Fruit fly (Drosophila melanogaster) whole organism, embryonic: ENCODE results near the gene CG31926.

ENCODE experiments used
- Atf-2 ChIP-seq: fragments of 200-800 bp; sonication (Bioruptor generic); optimal IDR thresholded peaks from 2 replicates; lab custom pipeline; 2016; ENCODE audit warnings: missing biosample characterization, missing genetic modification characterization
- Bgb ChIP-seq: fragments of 200-800 bp; sonication (Bioruptor generic); IDR thresholded peaks from 2 replicates; pipeline ENCODE4 v1.3.6; 2022; ENCODE audit warnings: missing biosample characterization, missing genetic modification characterization; ENCODE audit not compliant: partially characterized antibody
- CG10274 ChIP-seq: fragments of 200-800 bp; sonication (Bioruptor generic); optimal IDR thresholded peaks from 3 replicates; lab custom pipeline; 2017; ENCODE audit warnings: missing biosample characterization, mild to moderate bottlenecking, missing genetic modification characterization
- CG11456 ChIP-seq: fragments of 200-800 bp; sonication (Bioruptor generic); IDR thresholded peaks from 3 replicates; pipeline ENCODE4 v1.3.6; 2022; ENCODE audit warnings: missing biosample characterization, missing genetic modification characterization
- CG1233 ChIP-seq: fragments of 200-800 bp; sonication (Bioruptor generic); optimal IDR thresholded peaks from 4 replicates; lab custom pipeline; 2018; ENCODE audit warnings: missing biosample characterization, mild to moderate bottlenecking, missing genetic modification characterization
- CG12744 ChIP-seq: fragments of 200-800 bp; sonication (Bioruptor generic); optimal IDR thresholded peaks from 2 replicates; lab custom pipeline; 2016; ENCODE audit warnings: missing biosample characterization, missing genetic modification characterization
- CG12942 ChIP-seq: fragments of 200-800 bp; sonication (Bioruptor generic); optimal IDR thresholded peaks from 3 replicates; lab custom pipeline; 2016; ENCODE audit warnings: missing biosample characterization, missing genetic modification characterization
- CG13287 ChIP-seq: fragments of 200-800 bp; sonication (Bioruptor generic); IDR thresholded peaks from 2 replicates; pipeline ENCODE4 v1.3.6; 2022; ENCODE audit warnings: missing biosample characterization, missing genetic modification characterization; ENCODE audit not compliant: partially characterized antibody
- CG13894 ChIP-seq: fragments of 200-800 bp; sonication (Bioruptor generic); optimal IDR thresholded peaks from 3 replicates; lab custom pipeline; 2018; ENCODE audit warnings: missing biosample characterization, mild to moderate bottlenecking, missing genetic modification characterization, moderate library complexity
- CG14710 ChIP-seq: fragments of 200-800 bp; sonication (Bioruptor generic); optimal IDR thresholded peaks from 3 replicates; lab custom pipeline; 2019; ENCODE audit warnings: missing biosample characterization, mild to moderate bottlenecking, missing genetic modification characterization, moderate library complexity
- CG1529 ChIP-seq: fragments of 200-800 bp; sonication (Bioruptor generic); optimal IDR thresholded peaks from 3 replicates; lab custom pipeline; 2018; ENCODE audit warnings: missing biosample characterization, missing genetic modification characterization
- CG1647 ChIP-seq: fragments of 200-800 bp; sonication (Bioruptor generic); optimal IDR thresholded peaks from 3 replicates; lab custom pipeline; 2016; ENCODE audit warnings: missing biosample characterization, missing genetic modification characterization
- CG2199 ChIP-seq: fragments of 200-800 bp; sonication (Bioruptor generic); IDR thresholded peaks from 3 replicates; pipeline ENCODE4 v1.3.6; 2022; ENCODE audit warnings: missing biosample characterization, missing genetic modification characterization
- CG31441 ChIP-seq: fragments of 200-800 bp; sonication (Bioruptor generic); IDR thresholded peaks from 2 replicates; pipeline ENCODE4 v1.3.6; 2022; ENCODE audit warnings: missing biosample characterization, missing genetic modification characterization
- CG34376 ChIP-seq: fragments of 200-800 bp; sonication (Bioruptor generic); optimal IDR thresholded peaks from 2 replicates; lab custom pipeline; 2018; ENCODE audit warnings: missing biosample characterization, mild to moderate bottlenecking, missing genetic modification characterization
- CG34422 ChIP-seq: fragments of 200-800 bp; sonication (Bioruptor generic); IDR thresholded peaks from 3 replicates; pipeline ENCODE4 v1.3.6; 2022; ENCODE audit warnings: missing biosample characterization, missing genetic modification characterization
- CG43689 ChIP-seq: fragments of 200-800 bp; sonication (Bioruptor generic); IDR thresholded peaks from 2 replicates; pipeline ENCODE4 v1.3.6; 2022; ENCODE audit warnings: missing biosample characterization, missing genetic modification characterization
- CG4730 ChIP-seq: fragments of 200-800 bp; sonication (Bioruptor generic); IDR thresholded peaks from 2 replicates; pipeline ENCODE4 v1.3.6; 2022; ENCODE audit warnings: missing biosample characterization, missing genetic modification characterization
- CG5953 ChIP-seq: fragments of 200-800 bp; sonication (Bioruptor generic); IDR thresholded peaks from 2 replicates; pipeline ENCODE4 v1.3.6; 2022; ENCODE audit warnings: missing biosample characterization, missing genetic modification characterization
- CG6254 ChIP-seq: fragments of 200-800 bp; sonication (Bioruptor generic); optimal IDR thresholded peaks from 3 replicates; lab custom pipeline; 2017; ENCODE audit warnings: mild to moderate bottlenecking, missing biosample characterization, missing genetic modification reagents, missing genetic modification characterization
- CG7357 ChIP-seq: fragments of 200-800 bp; sonication (Bioruptor generic); IDR thresholded peaks from 3 replicates; pipeline ENCODE4 v1.3.6; 2022; ENCODE audit warnings: missing biosample characterization, missing genetic modification characterization
- CG7556 ChIP-seq: fragments of 200-800 bp; sonication (Bioruptor generic); optimal IDR thresholded peaks from 2 replicates; lab custom pipeline; 2017; ENCODE audit warnings: missing biosample characterization, mild to moderate bottlenecking, missing genetic modification characterization
- CG7963 ChIP-seq: fragments of 200-800 bp; sonication (Bioruptor generic); IDR thresholded peaks from 3 replicates; pipeline ENCODE4 v1.3.6; 2022; ENCODE audit warnings: missing biosample characterization, missing genetic modification characterization; ENCODE audit not compliant: partially characterized antibody
- CTCF ChIP-seq: fragments of 200-800 bp; sonication (Bioruptor generic); optimal IDR thresholded peaks from 2 replicates; lab custom pipeline; 2017; ENCODE audit warnings: missing biosample characterization, mild to moderate bottlenecking, missing genetic modification characterization, moderate library complexity
- D ChIP-seq, 2 experiments: fragments of 200-800 bp in 1 of 2; fragments of >200 bp in 1 of 2; sonication (Bioruptor generic) in 1 of 2; optimal IDR thresholded peaks; 2 replicates in 1 of 2; 3 replicates in 1 of 2; lab custom pipeline; 2017; ENCODE audit warnings: mild to moderate bottlenecking in 1 of 2, missing biosample characterization in 1 of 2, missing genetic modification characterization in 1 of 2, missing genetic modification reagents in 1 of 2
- Dad ChIP-seq: fragments of 200-800 bp; sonication (Bioruptor generic); optimal IDR thresholded peaks from 3 replicates; lab custom pipeline; 2016; ENCODE audit warnings: missing biosample characterization, missing genetic modification characterization
- Doc3 ChIP-seq: fragments of 200-800 bp; sonication (Bioruptor generic); IDR thresholded peaks from 3 replicates; pipeline ENCODE4 v1.3.6; 2022; ENCODE audit warnings: missing biosample characterization, missing genetic modification characterization; ENCODE audit not compliant: partially characterized antibody
- Dref ChIP-seq: fragments of 200-800 bp; sonication (Bioruptor generic); IDR thresholded peaks from 2 replicates; pipeline ENCODE4 v1.3.6; 2022; ENCODE audit warnings: missing biosample characterization, missing genetic modification characterization
- E2f1 ChIP-seq: fragments of 200-800 bp; sonication (Bioruptor generic); IDR thresholded peaks from 2 replicates; pipeline ENCODE4 v1.3.6; 2022; ENCODE audit warnings: missing biosample characterization, missing genetic modification characterization
- Elba2 ChIP-seq: fragments of 200-800 bp; sonication (Bioruptor generic); optimal IDR thresholded peaks from 3 replicates; lab custom pipeline; 2016; ENCODE audit warnings: missing biosample characterization, missing genetic modification characterization
- Gsc ChIP-seq: fragments of 200-800 bp; sonication (Bioruptor generic); IDR thresholded peaks from 2 replicates; pipeline ENCODE4 v1.3.6; 2022; ENCODE audit warnings: missing biosample characterization, missing genetic modification characterization
- H15 ChIP-seq: fragments of 200-800 bp; sonication (Bioruptor generic); IDR thresholded peaks from 3 replicates; pipeline ENCODE4 v1.3.6; 2022; ENCODE audit warnings: missing biosample characterization, missing genetic modification characterization
- Hmr ChIP-seq: fragments of 200-800 bp; sonication (Bioruptor generic); optimal IDR thresholded peaks from 3 replicates; lab custom pipeline; 2017; ENCODE audit warnings: mild to moderate bottlenecking, missing biosample characterization, missing genetic modification reagents, missing genetic modification characterization
- Lhr ChIP-seq: fragments of 200-800 bp; sonication (Bioruptor generic); optimal IDR thresholded peaks from 3 replicates; lab custom pipeline; 2017; ENCODE audit warnings: mild to moderate bottlenecking, missing biosample characterization, missing genetic modification reagents, missing genetic modification characterization
- NFAT ChIP-seq: fragments of 200-800 bp; sonication (Bioruptor generic); IDR thresholded peaks from 2 replicates; pipeline ENCODE4 v1.3.6; 2022; ENCODE audit warnings: missing biosample characterization, missing genetic modification characterization
- NfI ChIP-seq: fragments of 200-800 bp; sonication (Bioruptor generic); optimal IDR thresholded peaks from 3 replicates; lab custom pipeline; 2018; ENCODE audit warnings: missing biosample characterization, mild to moderate bottlenecking, missing genetic modification characterization, moderate library complexity
- Scr ChIP-seq: fragments of 200-800 bp; sonication (Bioruptor generic); IDR thresholded peaks from 2 replicates; pipeline ENCODE4 v1.3.6; 2022; ENCODE audit warnings: missing biosample characterization, missing genetic modification characterization; ENCODE audit not compliant: partially characterized antibody
- al ChIP-seq: fragments of 200-800 bp; sonication (Bioruptor generic); IDR thresholded peaks from 2 replicates; pipeline ENCODE4 v1.3.6; 2022; ENCODE audit warnings: missing biosample characterization, missing genetic modification characterization
- amos ChIP-seq: fragments of 200-800 bp; sonication (Bioruptor generic); IDR thresholded peaks from 2 replicates; pipeline ENCODE4 v1.3.6; 2022; ENCODE audit warnings: missing biosample characterization, missing genetic modification characterization; ENCODE audit not compliant: partially characterized antibody
- az2 ChIP-seq: fragments of 200-800 bp; sonication (Bioruptor generic); optimal IDR thresholded peaks from 3 replicates; lab custom pipeline; 2016; ENCODE audit warnings: missing biosample characterization, missing genetic modification characterization
- dysf ChIP-seq: fragments of 200-800 bp; sonication (Bioruptor generic); IDR thresholded peaks from 3 replicates; pipeline ENCODE4 v1.3.6; 2022; ENCODE audit warnings: missing biosample characterization, missing genetic modification characterization
- en ChIP-seq: fragments of 200-800 bp; sonication (Bioruptor generic); optimal IDR thresholded peaks from 2 replicates; lab custom pipeline; 2016; ENCODE audit warnings: missing biosample characterization, missing genetic modification characterization
- fru ChIP-seq: fragments of >200 bp; optimal IDR thresholded peaks from 2 replicates; lab custom pipeline; 2017
- lbe ChIP-seq: fragments of 200-800 bp; sonication (Bioruptor generic); optimal IDR thresholded peaks from 2 replicates; lab custom pipeline; 2016; ENCODE audit warnings: missing biosample characterization, mild to moderate bottlenecking, missing genetic modification characterization
- lola ChIP-seq, 3 experiments: fragments of >200 bp in 2 of 3; fragments of 200-800 bp in 1 of 3; sonication (Bioruptor generic) in 1 of 3; optimal IDR thresholded peaks; 2 replicates each; lab custom pipeline; 2017 to 2019; ENCODE audit warnings: missing biosample characterization in 3 of 3, missing genetic modification characterization in 3 of 3, mild to moderate bottlenecking in 1 of 3, moderate library complexity in 1 of 3
- org-1 ChIP-seq: fragments of 200-800 bp; sonication (Bioruptor generic); optimal IDR thresholded peaks from 2 replicates; lab custom pipeline; 2017; ENCODE audit warnings: missing biosample characterization, missing genetic modification characterization
- p53 ChIP-seq: fragments of 200-800 bp; sonication (Bioruptor generic); optimal IDR thresholded peaks from 2 replicates; lab custom pipeline; 2016; ENCODE audit warnings: missing biosample characterization, missing genetic modification characterization
- row ChIP-seq: fragments of 200-800 bp; sonication (Bioruptor generic); IDR thresholded peaks from 3 replicates; pipeline ENCODE4 v1.3.6; 2022; ENCODE audit warnings: missing biosample characterization, missing genetic modification characterization
- seq ChIP-seq: fragments of 200-800 bp; sonication (Bioruptor generic); IDR thresholded peaks from 2 replicates; pipeline ENCODE4 v1.3.6; 2022; ENCODE audit warnings: missing biosample characterization, missing genetic modification characterization
- slp2 ChIP-seq: fragments of 200-800 bp; sonication (Bioruptor generic); optimal IDR thresholded peaks from 2 replicates; lab custom pipeline; 2016; ENCODE audit warnings: missing biosample characterization, missing genetic modification characterization
- tgo ChIP-seq: fragments of 200-800 bp; sonication (Bioruptor generic); IDR thresholded peaks from 3 replicates; pipeline ENCODE4 v1.3.6; 2022; ENCODE audit warnings: missing biosample characterization, missing genetic modification characterization

The CG31926 gene

DNA sequence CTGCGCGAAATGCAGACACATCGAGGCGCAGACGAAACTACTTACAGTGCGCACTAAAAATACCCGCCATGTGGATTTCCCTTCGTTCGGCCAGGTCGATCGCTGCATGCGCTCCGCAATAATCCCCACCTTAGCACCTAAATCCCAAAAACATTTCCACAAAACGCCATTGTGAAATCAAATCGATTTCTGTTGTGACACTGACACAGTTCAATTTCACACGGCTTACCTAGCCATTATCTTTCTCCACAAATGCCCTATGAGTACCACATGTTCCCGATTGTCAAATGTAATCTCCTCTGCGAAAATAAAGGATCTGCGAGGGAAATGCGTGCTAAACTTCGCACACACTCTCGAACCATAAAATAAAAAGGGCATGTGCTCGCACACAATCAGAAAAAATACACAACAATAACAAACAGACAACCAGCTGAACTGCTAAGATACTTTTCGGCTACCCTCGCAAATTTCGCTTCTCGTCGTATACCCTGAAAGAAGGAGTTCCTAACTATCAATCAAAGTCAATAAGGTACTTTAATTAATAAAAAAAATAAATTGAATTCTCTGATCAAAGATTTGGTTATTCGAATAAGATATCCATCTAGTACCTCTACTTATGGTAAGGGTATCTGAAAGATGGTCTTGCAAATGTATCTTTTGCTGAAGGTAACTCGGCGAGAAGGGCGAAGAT lies 9.1 kb upstream of the CG31926 start (continued):
- no peak for TF ChIP-seq Dad (GFP tag; lab: Kevin White, UChicago)
- TF ChIP-seq NfI (GFP tag; lab: Kevin White, UChicago), result no peak
- no peak for TF ChIP-seq Gsc (GFP tag; lab: Robert Waterston, UW)
- TF ChIP-seq CG7556 (GFP tag; lab: Kevin White, UChicago), result no peak
- TF ChIP-seq CG5953 (GFP tag; lab: Robert Waterston, UW), result no peak
- no peak for TF ChIP-seq lbe (GFP tag; lab: Kevin White, UChicago)
- 0 out of 3 replicates have a peak, but pooled peaks have one; percentile 47 for TF ChIP-seq CG11456 (GFP tag; lab: Robert Waterston, UW)
- no peak for TF ChIP-seq slp2 (GFP tag; lab: Kevin White, UChicago)
- TF ChIP-seq lola (GFP tag; optimal IDR thresholded peaks at IDR 0.05; lab: Kevin White, UChicago), result no peak
- TF ChIP-seq CG6254 (GFP tag; lab: Kevin White, UChicago), result no peak
- TF ChIP-seq Bgb (GFP tag; lab: Robert Waterston, UW), result no peak
- no peak for TF ChIP-seq seq (GFP tag; lab: Robert Waterston, UW)
- 0 out of 2 replicates have a peak, but pooled peaks have one; percentile 19 for TF ChIP-seq CG31441 (GFP tag; lab: Robert Waterston, UW)
- no peak for TF ChIP-seq Elba2 (GFP tag; lab: Kevin White, UChicago)
- peak; percentile 42; the same call in 1 of the 2 replicates for TF ChIP-seq E2f1 (GFP tag; lab: Robert Waterston, UW)
- peak; percentile 21; the same call in 1 of the 2 replicates for TF ChIP-seq Dref (GFP tag; lab: Robert Waterston, UW)
- TF ChIP-seq CG43689 (GFP tag; lab: Robert Waterston, UW), result no peak
- TF ChIP-seq Doc3 (GFP tag; lab: Robert Waterston, UW), result no peak
- TF ChIP-seq Hmr (GFP tag; lab: Kevin White, UChicago), result no peak
- TF ChIP-seq Scr (GFP tag; lab: Robert Waterston, UW), result no peak
- TF ChIP-seq CG1529 (GFP tag; lab: Kevin White, UChicago), result no peak
- TF ChIP-seq amos, result no peak
- no peak for TF ChIP-seq CG7963 (GFP tag; lab: Robert Waterston, UW)
- no peak for TF ChIP-seq p53 (GFP tag; lab: Kevin White, UChicago)
- TF ChIP-seq en (GFP tag; lab: Kevin White, UChicago), result no peak
- TF ChIP-seq fru (lab: Kevin White, UChicago), result no peak
- no peak for TF ChIP-seq CG12744 (GFP tag; lab: Kevin White, UChicago)
- no peak for TF ChIP-seq NFAT (GFP tag; lab: Robert Waterston, UW)
- no peak for TF ChIP-seq CG1233 (GFP tag; lab: Kevin White, UChicago)
- no peak for TF ChIP-seq H15 (GFP tag; lab: Robert Waterston, UW)
- TF ChIP-seq al (GFP tag; lab: Robert Waterston, UW), result no peak
- TF ChIP-seq CG34422 (GFP tag; lab: Robert Waterston, UW), result peak; percentile 36; the same call in 2 of the 3 replicates
- peak; percentile 24 for TF ChIP-seq CG13894
- TF ChIP-seq CG12942, result no peak
- no peak for TF ChIP-seq CG4730
- no peak for TF ChIP-seq CG2199
- TF ChIP-seq CTCF (GFP tag; lab: Kevin White, UChicago), result no peak
- TF ChIP-seq tgo (GFP tag; lab: Robert Waterston, UW), result no peak
- TF ChIP-seq Atf-2, result no peak
- peak; percentile 46; the same call in 1 of the 3 replicates for TF ChIP-seq dysf (GFP tag; lab: Robert Waterston, UW)
- TF ChIP-seq row, result peak; percentile 33; the same call in 1 of the 3 replicates
- TF ChIP-seq az2 (GFP tag; lab: Kevin White, UChicago), result no peak
- peak; percentile 97 for TF ChIP-seq CG10274 (GFP tag; lab: Kevin White, UChicago)
- TF ChIP-seq org-1 (GFP tag; lab: Kevin White, UChicago), result no peak
- no peak for TF ChIP-seq CG1647 (GFP tag; lab: Kevin White, UChicago)
- TF ChIP-seq CG13287, result no peak
- no peak for TF ChIP-seq Lhr (GFP tag; lab: Kevin White, UChicago)
- no peak for TF ChIP-seq D (optimal IDR thresholded peaks at IDR 0.05; lab: Kevin White, UChicago)
- TF ChIP-seq D (GFP tag; optimal IDR thresholded peaks at IDR 0.05; lab: Kevin White, UChicago), result no peak
- no peak for TF ChIP-seq CG7357 (GFP tag; lab: Robert Waterston, UW)
- no peak for TF ChIP-seq CG34376 (GFP tag; lab: Kevin White, UChicago)
- TF ChIP-seq CG14710 (tag; lab: Kevin White, UChicago), result no peak
